Fruit fly (Drosophila melanogaster) whole organism, embryonic: Measurements from ENCODE around the gene CG8051.

Source experiments
- ATbp ChIP-seq: fragments of 200-800 bp; sonication (Bioruptor generic); optimal IDR thresholded peaks from 2 replicates; lab custom pipeline; 2017; ENCODE audit warnings: missing biosample characterization, mild to moderate bottlenecking, missing genetic modification characterization, missing genetic modification reagents
- Blimp-1 ChIP-seq: fragments of 200-800 bp; sonication (Bioruptor generic); optimal IDR thresholded peaks from 3 replicates; lab custom pipeline; 2018; ENCODE audit warnings: missing biosample characterization, missing genetic modification characterization, mild to moderate bottlenecking, moderate library complexity, missing genetic modification reagents
- CG10543 ChIP-seq: fragments of 200-800 bp; sonication (Bioruptor generic); optimal IDR thresholded peaks from 3 replicates; lab custom pipeline; 2017; ENCODE audit warnings: missing biosample characterization, mild to moderate bottlenecking, missing genetic modification characterization, moderate library complexity
- CG11456 ChIP-seq: fragments of 200-800 bp; sonication (Bioruptor generic); IDR thresholded peaks from 3 replicates; pipeline ENCODE4 v1.3.6; 2022; ENCODE audit warnings: missing biosample characterization, missing genetic modification characterization
- CG11696 ChIP-seq: fragments of 200-800 bp; sonication (Bioruptor generic); IDR thresholded peaks from 2 replicates; pipeline ENCODE4 v1.3.6; 2022; ENCODE audit warnings: missing biosample characterization, missing genetic modification characterization
- CG1233 ChIP-seq: fragments of 200-800 bp; sonication (Bioruptor generic); optimal IDR thresholded peaks from 4 replicates; lab custom pipeline; 2018; ENCODE audit warnings: missing biosample characterization, mild to moderate bottlenecking, missing genetic modification characterization
- CG14050 ChIP-seq: fragments of 200-800 bp; sonication (Bioruptor generic); IDR thresholded peaks from 3 replicates; pipeline ENCODE4 v1.3.6; 2022; ENCODE audit warnings: missing biosample characterization, missing genetic modification characterization
- CG15696 ChIP-seq: fragments of 200-800 bp; sonication (Bioruptor generic); optimal IDR thresholded peaks from 2 replicates; lab custom pipeline; 2019; ENCODE audit warnings: missing biosample characterization, mild to moderate bottlenecking, missing genetic modification characterization, moderate library complexity
- CG16779 ChIP-seq: fragments of 200-800 bp; sonication (Bioruptor generic); IDR thresholded peaks from 2 replicates; pipeline ENCODE4 v1.3.6; 2022; ENCODE audit warnings: missing biosample characterization, missing genetic modification characterization
- CG17568 ChIP-seq: fragments of 200-800 bp; sonication (Bioruptor generic); optimal IDR thresholded peaks from 2 replicates; lab custom pipeline; 2018; ENCODE audit warnings: missing biosample characterization, mild to moderate bottlenecking, missing genetic modification characterization, moderate library complexity
- CG18262 ChIP-seq: fragments of 200-800 bp; optimal IDR thresholded peaks from 3 replicates; lab custom pipeline; 2019; ENCODE audit warnings: missing biosample characterization, mild to moderate bottlenecking, missing genetic modification characterization, moderate library complexity
- CG31441 ChIP-seq: fragments of 200-800 bp; sonication (Bioruptor generic); IDR thresholded peaks from 2 replicates; pipeline ENCODE4 v1.3.6; 2022; ENCODE audit warnings: missing biosample characterization, missing genetic modification characterization
- CG33557 ChIP-seq: fragments of 200-800 bp; sonication (Bioruptor generic); optimal IDR thresholded peaks from 2 replicates; lab custom pipeline; 2019; ENCODE audit warnings: missing biosample characterization, mild to moderate bottlenecking, missing genetic modification characterization, moderate library complexity
- CG3726 ChIP-seq: fragments of 200-800 bp; sonication (Bioruptor generic); IDR thresholded peaks from 3 replicates; pipeline ENCODE4, ENCODE4 v1.3.6; 2022; ENCODE audit warnings: missing biosample characterization, missing genetic modification characterization
- CG4707 ChIP-seq: fragments of 200-800 bp; sonication (Bioruptor generic); optimal IDR thresholded peaks from 2 replicates; lab custom pipeline; 2018; ENCODE audit warnings: missing biosample characterization, mild to moderate bottlenecking, missing genetic modification characterization, moderate library complexity
- CG4820 ChIP-seq: fragments of 200-800 bp; sonication (Bioruptor generic); optimal IDR thresholded peaks from 3 replicates; lab custom pipeline; 2016; ENCODE audit warnings: missing biosample characterization, missing genetic modification characterization
- CG7745 ChIP-seq: fragments of 200-800 bp; sonication (Bioruptor generic); optimal IDR thresholded peaks from 2 replicates; lab custom pipeline; 2018; ENCODE audit warnings: missing biosample characterization, mild to moderate bottlenecking, missing genetic modification characterization, moderate library complexity
- CG7987 ChIP-seq: fragments of 200-800 bp; sonication (Bioruptor generic); optimal IDR thresholded peaks from 2 replicates; lab custom pipeline; 2018; ENCODE audit warnings: missing biosample characterization, mild to moderate bottlenecking, missing genetic modification characterization, moderate library complexity
- CG8944 ChIP-seq: fragments of 200-800 bp; sonication (Bioruptor generic); optimal IDR thresholded peaks from 3 replicates; lab custom pipeline; 2016; ENCODE audit warnings: missing biosample characterization, missing genetic modification characterization
- D19A ChIP-seq: fragments of 200-800 bp; optimal IDR thresholded peaks from 3 replicates; lab custom pipeline; 2019; ENCODE audit warnings: missing biosample characterization, mild to moderate bottlenecking, missing genetic modification characterization, moderate library complexity
- Dfd ChIP-seq, 2 experiments: fragments of >200 bp; optimal IDR thresholded peaks; 2 replicates each; lab custom pipeline; 2017; ENCODE audit warnings: missing biosample characterization in 2 of 2, missing genetic modification characterization in 2 of 2
- Dref ChIP-seq: fragments of 200-800 bp; sonication (Bioruptor generic); IDR thresholded peaks from 2 replicates; pipeline ENCODE4 v1.3.6; 2022; ENCODE audit warnings: missing biosample characterization, missing genetic modification characterization
- Drgx ChIP-seq: fragments of 200-800 bp; sonication (Bioruptor generic); IDR thresholded peaks from 2 replicates; pipeline ENCODE4 v1.3.6; 2022; ENCODE audit warnings: missing biosample characterization, missing genetic modification characterization
- Fer3 ChIP-seq: fragments of 200-800 bp; sonication (Bioruptor generic); optimal IDR thresholded peaks from 2 replicates; lab custom pipeline; 2018; ENCODE audit warnings: missing biosample characterization, mild to moderate bottlenecking, missing genetic modification characterization, moderate library complexity
- HmgZ ChIP-seq: fragments of 200-800 bp; sonication (Bioruptor generic); optimal IDR thresholded peaks from 2 replicates; lab custom pipeline; 2018; ENCODE audit warnings: missing biosample characterization, mild to moderate bottlenecking, missing genetic modification characterization
- Lim3 ChIP-seq: fragments of 200-800 bp; sonication (Bioruptor generic); IDR thresholded peaks from 2 replicates; pipeline ENCODE4 v1.3.6; 2022; ENCODE audit warnings: missing biosample characterization, missing genetic modification characterization
- Myb ChIP-seq: fragments of 200-800 bp; sonication (Bioruptor generic); optimal IDR thresholded peaks from 2 replicates; lab custom pipeline; 2016; ENCODE audit warnings: missing biosample characterization, missing genetic modification characterization
- NC2β ChIP-seq: fragments of 200-800 bp; sonication (Bioruptor generic); optimal IDR thresholded peaks from 2 replicates; lab custom pipeline; 2016; ENCODE audit warnings: missing biosample characterization, missing genetic modification characterization
- NK7.1 ChIP-seq: fragments of 200-800 bp; sonication (Bioruptor generic); optimal IDR thresholded peaks from 3 replicates; lab custom pipeline; 2016; ENCODE audit warnings: missing biosample characterization, missing genetic modification characterization
- NfI ChIP-seq: fragments of 200-800 bp; sonication (Bioruptor generic); optimal IDR thresholded peaks from 3 replicates; lab custom pipeline; 2018; ENCODE audit warnings: missing biosample characterization, mild to moderate bottlenecking, missing genetic modification characterization, moderate library complexity
- Scr ChIP-seq: fragments of 200-800 bp; sonication (Bioruptor generic); IDR thresholded peaks from 2 replicates; pipeline ENCODE4 v1.3.6; 2022; ENCODE audit warnings: missing biosample characterization, missing genetic modification characterization; ENCODE audit not compliant: partially characterized antibody
- Sox100B ChIP-seq: fragments of 200-800 bp; sonication (Bioruptor generic); optimal IDR thresholded peaks from 3 replicates; lab custom pipeline; 2018; ENCODE audit warnings: missing biosample characterization, mild to moderate bottlenecking, missing genetic modification characterization
- al ChIP-seq: fragments of 200-800 bp; sonication (Bioruptor generic); IDR thresholded peaks from 2 replicates; pipeline ENCODE4 v1.3.6; 2022; ENCODE audit warnings: missing biosample characterization, missing genetic modification characterization
- az2 ChIP-seq: fragments of 200-800 bp; sonication (Bioruptor generic); optimal IDR thresholded peaks from 3 replicates; lab custom pipeline; 2016; ENCODE audit warnings: missing biosample characterization, missing genetic modification characterization
- bsh ChIP-seq, 2 experiments: fragments of 200-800 bp; sonication (Bioruptor generic); optimal IDR thresholded peaks; 2 replicates each; lab custom pipeline; 2017 to 2018; ENCODE audit warnings: mild to moderate bottlenecking in 2 of 2, missing biosample characterization in 2 of 2, missing genetic modification characterization in 2 of 2, moderate library complexity in 1 of 2
- caup ChIP-seq: fragments of 200-800 bp; sonication (Bioruptor generic); optimal IDR thresholded peaks from 3 replicates; lab custom pipeline; 2017; ENCODE audit warnings: missing biosample characterization, mild to moderate bottlenecking, missing genetic modification characterization, moderate library complexity; ENCODE audit not compliant: severe bottlenecking
- dm ChIP-seq: fragments of 200-800 bp; sonication (Bioruptor generic); optimal IDR thresholded peaks from 3 replicates; lab custom pipeline; 2016; ENCODE audit warnings: missing biosample characterization, missing genetic modification characterization
- fd102C ChIP-seq: fragments of 200-800 bp; sonication (Bioruptor generic); optimal IDR thresholded peaks from 2 replicates; lab custom pipeline; 2018; ENCODE audit warnings: missing biosample characterization, mild to moderate bottlenecking, missing genetic modification characterization, moderate library complexity
- gcm2 ChIP-seq: fragments of 200-800 bp; sonication (Bioruptor generic); optimal IDR thresholded peaks from 2 replicates; lab custom pipeline; 2016; ENCODE audit warnings: missing biosample characterization, missing genetic modification characterization
- ind ChIP-seq: fragments of 200-800 bp; sonication (Bioruptor generic); optimal IDR thresholded peaks from 3 replicates; lab custom pipeline; 2016; ENCODE audit warnings: missing biosample characterization, missing genetic modification characterization
- ken ChIP-seq: fragments of 200-800 bp; sonication (Bioruptor generic); IDR thresholded peaks from 3 replicates; pipeline ENCODE4 v1.3.6; 2022; ENCODE audit warnings: missing biosample characterization, missing genetic modification characterization
- nom ChIP-seq: fragments of 200-800 bp; sonication (Bioruptor generic); optimal IDR thresholded peaks from 2 replicates; lab custom pipeline; 2017; ENCODE audit warnings: missing biosample characterization, missing genetic modification characterization, mild to moderate bottlenecking, moderate library complexity, missing genetic modification reagents
- pnt ChIP-seq: fragments of 200-800 bp; sonication (Bioruptor generic); optimal IDR thresholded peaks from 3 replicates; lab custom pipeline; 2016; ENCODE audit warnings: missing biosample characterization, missing genetic modification characterization
- pros ChIP-seq: fragments of 200-800 bp; sonication (Bioruptor generic); optimal IDR thresholded peaks from 3 replicates; lab custom pipeline; 2019; ENCODE audit warnings: missing biosample characterization, mild to moderate bottlenecking, missing genetic modification characterization, moderate library complexity
- rib ChIP-seq: fragments of 200-800 bp; sonication (Bioruptor generic); IDR thresholded peaks from 2 replicates; pipeline ENCODE4 v1.3.6; 2022; ENCODE audit warnings: missing biosample characterization, missing genetic modification characterization
- sens ChIP-seq: fragments of 200-800 bp; sonication (Bioruptor generic); peaks from one replicate; lab custom pipeline; 2016; ENCODE audit warnings: missing biosample characterization, missing genetic modification characterization
- wek ChIP-seq: fragments of 200-800 bp; sonication (Bioruptor generic); optimal IDR thresholded peaks from 3 replicates; lab custom pipeline; 2018; ENCODE audit warnings: missing biosample characterization, mild to moderate bottlenecking, missing genetic modification characterization, moderate library complexity
- wor ChIP-seq: fragments of 200-800 bp; sonication (Bioruptor generic); IDR thresholded peaks from 2 replicates; pipeline ENCODE4 v1.3.6; 2022; ENCODE audit warnings: missing biosample characterization, missing genetic modification characterization

CG8051 gene

DNA sequence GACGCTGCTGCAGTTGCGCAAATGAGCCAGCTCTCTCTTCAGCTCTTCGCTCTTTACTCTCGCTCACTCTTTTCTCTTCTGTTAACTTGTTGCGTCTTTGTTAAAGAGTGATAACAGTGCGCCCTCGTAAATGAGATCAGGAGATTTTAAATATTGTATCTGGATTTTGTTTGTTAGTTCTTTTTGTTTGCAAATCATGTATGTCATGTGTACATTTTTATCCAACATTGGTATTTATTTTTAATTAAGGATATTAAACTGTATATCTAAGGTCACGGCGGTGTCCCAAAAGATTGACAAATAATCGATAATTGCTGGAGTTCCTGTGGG is 9.0 kb downstream of the CG8051 start (continued):
- TF ChIP-seq CG14050 (GFP tag; lab: Robert Waterston, UW) (peak; percentile 66), CG8944 (GFP tag; lab: Kevin White, UChicago) (peak; percentile 20), D19A (tag; lab: Kevin White, UChicago) (peak; percentile 18), ken (peak; percentile 53; the same call in 2 of the 3 replicates), wek (GFP tag; lab: Kevin White, UChicago) (peak; percentile 3), Lim3 (GFP tag; lab: Robert Waterston, UW) (no peak), CG4707 (GFP tag; lab: Kevin White, UChicago) (no peak), pnt (peak; percentile 23), CG1233 (GFP tag; lab: Kevin White, UChicago) (peak; percentile 33), Sox100B (peak; percentile 15), rib (GFP tag; lab: Robert Waterston, UW) (no peak; the same call in 1 of the 2 replicates), wor (peak; percentile 28; the same call in 1 of the 2 replicates), CG15696 (tag; lab: Kevin White, UChicago) (peak; percentile 69), Fer3 (tag; lab: Kevin White, UChicago) (peak; percentile 53), Myb (GFP tag; lab: Kevin White, UChicago) (no peak), gcm2 (GFP tag; lab: Kevin White, UChicago) (no peak), CG4820 (GFP tag; lab: Kevin White, UChicago) (no peak), CG18262 (peak; percentile 29)

DNA sequence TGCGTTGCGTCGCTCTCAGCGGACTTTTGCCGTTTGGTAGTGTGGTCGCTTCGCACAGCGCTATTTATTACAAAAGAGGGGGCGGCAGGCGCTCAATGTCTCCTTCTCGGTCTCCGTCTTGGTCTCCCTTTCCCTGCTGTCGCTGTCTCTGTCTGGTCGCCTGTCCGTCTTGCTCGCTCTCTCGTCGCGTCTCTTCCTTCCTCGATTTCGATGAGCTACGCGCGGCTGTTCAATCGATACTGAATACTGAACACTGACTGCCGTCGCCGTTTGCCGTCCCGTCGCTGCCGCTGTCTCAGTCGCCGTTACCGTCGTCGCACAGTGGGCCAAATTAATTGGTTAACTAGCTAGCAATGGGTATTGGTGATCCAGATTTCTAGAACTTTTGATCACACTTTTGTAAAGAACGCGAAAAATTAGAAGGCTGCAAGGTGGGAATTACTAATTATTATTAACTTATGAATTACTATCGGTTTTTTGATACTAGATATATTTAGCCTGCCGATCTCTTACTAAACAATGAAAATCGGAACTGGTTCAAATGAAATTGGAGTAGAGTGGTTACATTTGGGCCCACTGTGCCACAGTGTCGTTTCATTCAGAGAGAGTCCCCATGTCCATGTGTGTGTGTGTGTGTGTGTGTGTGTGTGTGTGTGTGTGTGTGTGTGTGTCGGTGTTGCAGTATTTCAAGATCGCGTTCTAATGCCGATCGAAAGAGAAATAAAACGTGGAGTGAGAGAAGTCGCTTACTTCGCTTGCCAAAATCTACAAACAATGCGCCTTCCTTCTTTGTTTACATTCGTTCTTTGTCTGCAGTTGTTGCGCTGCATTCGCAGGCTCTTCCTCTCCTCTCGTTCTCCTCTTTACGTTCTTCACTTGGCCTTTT is 9.6 kb downstream of the CG8051 start, which contains the start of gene CG8034:
Gene CG8034, minus strand, starts transcription at position 264 of the 886 bp plus-strand sequence.
- TF ChIP-seq dm (GFP tag; lab: Kevin White, UChicago) (peak; percentile 91), Scr (GFP tag; lab: Robert Waterston, UW) (peak; percentile 58), CG10543 (GFP tag; lab: Kevin White, UChicago) (peak; percentile 99), Blimp-1 (GFP tag; lab: Kevin White, UChicago) (peak; percentile 92), ATbp (GFP tag; lab: Kevin White, UChicago) (peak; percentile 93), fd102C (GFP tag; lab: Kevin White, UChicago) (peak; percentile 91), Dfd (GFP tag; optimal IDR thresholded peaks at IDR 0.05; lab: Kevin White, UChicago) (peak in 1 of 2 experiments; percentile 83), HmgZ (tag; lab: Kevin White, UChicago) (peak; percentile 97), ind (GFP tag; lab: Kevin White, UChicago) (peak; percentile 97), Dref (GFP tag; lab: Robert Waterston, UW) (peak; percentile 36; the same call in 1 of the 2 replicates), sens (peak; percentile 99), NfI (peak; percentile 98), CG3726 (GFP tag; lab: Robert Waterston, UW) (peak; percentile 90), CG11456 (GFP tag; lab: Robert Waterston, UW) (peak; percentile 91), az2 (peak; percentile 96), CG33557 (GFP tag; lab: Kevin White, UChicago) (peak; percentile 97), CG7987 (GFP tag; lab: Kevin White, UChicago) (peak; percentile 91), NC2β (GFP tag; lab: Kevin White, UChicago) (peak; percentile 93), NK7.1 (GFP tag; lab: Kevin White, UChicago) (peak; percentile 94), CG16779 (GFP tag; lab: Robert Waterston, UW) (peak; percentile 65; the same call in 1 of the 2 replicates), CG17568 (peak; percentile 94), CG11696 (GFP tag; lab: Robert Waterston, UW) (peak; percentile 77), al (GFP tag; lab: Robert Waterston, UW) (peak; percentile 95), caup (GFP tag; lab: Kevin White, UChicago) (peak; percentile 96), nom (GFP tag; lab: Kevin White, UChicago) (peak; percentile 91), Drgx (GFP tag; lab: Robert Waterston, UW) (peak; percentile 96), wor (peak; percentile 88), CG31441 (GFP tag; lab: Robert Waterston, UW) (peak; percentile 96), bsh (GFP tag; optimal IDR thresholded peaks at IDR 0.05; lab: Kevin White, UChicago) (peak; percentile 95 to 98), pros (GFP tag; lab: Kevin White, UChicago) (peak; percentile 79), CG7745 (peak; percentile 14)
